Worm (Caenorhabditis elegans) whole organism, mixed stage, embryonic: ENCODE data around the gene str-188.

Experiments
- ceh-83 ChIP-seq: fragments of 200-800 bp; sonication (Bioruptor generic); optimal IDR thresholded peaks from 2 replicates; lab custom pipeline; 2018; ENCODE audit warnings: mild to moderate bottlenecking, missing genetic modification characterization, missing compliant biosample characterization
- ces-1 ChIP-seq: fragments of 150-350 bp; optimal IDR thresholded peaks from 2 replicates; lab custom pipeline; 2014; ENCODE audit warnings: missing biosample characterization, missing genetic modification reagents, missing genetic modification characterization
- lsy-2 ChIP-seq: fragments of 150-350 bp; optimal IDR thresholded peaks from 2 replicates; lab custom pipeline; 2014; ENCODE audit warnings: missing biosample characterization, missing genetic modification characterization
- nhr-76 ChIP-seq: sonication (generic microtip); optimal IDR thresholded peaks from 2 replicates; lab custom pipeline; 2017; ENCODE audit warnings: missing biosample characterization, missing genetic modification characterization

DNA sequence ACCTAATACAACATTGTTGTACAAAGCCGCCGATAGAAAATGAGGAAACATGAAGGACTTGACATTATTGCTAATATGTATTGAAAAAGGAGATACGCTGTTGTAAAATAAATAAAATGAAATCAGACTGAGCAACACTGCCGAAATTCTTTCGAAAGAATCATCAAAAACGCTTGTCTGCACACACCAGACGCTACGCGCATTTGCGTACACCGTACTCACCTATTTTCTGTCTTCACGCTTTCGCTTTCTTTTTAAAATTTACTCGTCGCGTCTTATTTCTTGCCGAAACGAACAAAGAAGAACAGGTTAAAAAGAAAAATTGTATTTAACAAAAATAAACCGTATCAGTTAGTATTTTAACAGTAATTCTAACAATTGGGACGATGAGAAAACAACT lies 25.8 kb upstream of the str-188 start:
- TF ChIP-seq ces-1 (no peak), lsy-2 (tag; lab: Kevin White, UChicago) (peak; percentile 90), ceh-83 (no peak), nhr-76 (tag; lab: Kevin White, UChicago) (no peak)
